Worm (Caenorhabditis elegans) whole organism, L1 larva: ENCODE data around the gene clec-210.

Source experiments
- C34B4.2 ChIP-seq: sonication (generic microtip); optimal IDR thresholded peaks from 2 replicates; lab custom pipeline; 2017; ENCODE audit warnings: mild to moderate bottlenecking, missing genetic modification characterization, missing compliant biosample characterization
- F16B12.6 ChIP-seq: fragments of 150-350 bp; optimal IDR thresholded peaks from 2 replicates; lab custom pipeline; 2014; ENCODE audit warnings: missing biosample characterization, missing genetic modification characterization
- Y116A8C.19 ChIP-seq: sonication (generic microtip); optimal IDR thresholded peaks from 2 replicates; lab custom pipeline; 2016; ENCODE audit warnings: missing compliant biosample characterization, missing genetic modification characterization, borderline replicate concordance
- aha-1 ChIP-seq: fragments of 150-350 bp; optimal IDR thresholded peaks from 2 replicates; lab custom pipeline; 2014; ENCODE audit warnings: missing biosample characterization, missing genetic modification characterization
- aly-2 ChIP-seq: fragments of 150-350 bp; optimal IDR thresholded peaks from 2 replicates; lab custom pipeline; 2014; ENCODE audit warnings: missing biosample characterization, missing genetic modification characterization
- ama-1 ChIP-seq: fragments of 150-350 bp; optimal IDR thresholded peaks from 2 replicates; lab custom pipeline; 2014
- ceh-63 ChIP-seq: fragments of 200-800 bp; sonication (Bioruptor generic); optimal IDR thresholded peaks from 2 replicates; lab custom pipeline; 2018; ENCODE audit warnings: mild to moderate bottlenecking, missing genetic modification characterization, missing compliant biosample characterization
- ceh-8 ChIP-seq: fragments of 200-800 bp; sonication (Bioruptor generic); optimal IDR thresholded peaks from 2 replicates; lab custom pipeline; 2018; ENCODE audit warnings: mild to moderate bottlenecking, missing genetic modification characterization, moderate library complexity, missing compliant biosample characterization
- ceh-90 ChIP-seq: sonication (generic microtip); optimal IDR thresholded peaks from 2 replicates; lab custom pipeline; 2016; ENCODE audit warnings: missing genetic modification characterization, missing compliant biosample characterization
- ces-1 ChIP-seq: fragments of 150-350 bp; optimal IDR thresholded peaks from 2 replicates; lab custom pipeline; 2014; ENCODE audit warnings: missing biosample characterization, missing genetic modification reagents, missing genetic modification characterization
- dpl-1 ChIP-seq, 3 experiments: fragments of 150-350 bp in 2 of 3; sonication (generic microtip) in 1 of 3; optimal IDR thresholded peaks; 2 replicates each; lab custom pipeline; 2014 to 2017; ENCODE audit warnings: missing biosample characterization in 3 of 3, missing genetic modification characterization in 3 of 3, missing genetic modification reagents in 3 of 3
- efl-1 ChIP-seq, 4 experiments: fragments of 150-350 bp; optimal IDR thresholded peaks in 3 of 4; peaks in 1 of 4; 1 replicate in 1 of 4; 2 replicates in 3 of 4; lab custom pipeline; 2014; ENCODE audit warnings: missing biosample characterization in 2 of 4, missing genetic modification characterization in 2 of 4, missing genetic modification reagents in 2 of 4
- efl-3 ChIP-seq: fragments of 200-800 bp; sonication (Bioruptor generic); optimal IDR thresholded peaks from 2 replicates; lab custom pipeline; 2018; ENCODE audit warnings: mild to moderate bottlenecking, missing genetic modification characterization, missing compliant biosample characterization
- elt-3 ChIP-seq, 6 experiments: fragments of 150-350 bp in 1 of 6; sonication (generic microtip); optimal IDR thresholded peaks; 2 replicates each; lab custom pipeline; 2017 to 2018; ENCODE audit warnings: missing biosample characterization in 6 of 6, missing genetic modification characterization in 6 of 6, inconsistent platforms in 1 of 6
- ets-5 ChIP-seq: fragments of 200-800 bp; sonication (Bioruptor generic); IDR thresholded peaks from 2 replicates; pipeline ENCODE4 v1.3.6; 2022; ENCODE audit warnings: missing genetic modification characterization, missing compliant biosample characterization
- fkh-4 ChIP-seq: sonication (generic microtip); optimal IDR thresholded peaks from 2 replicates; lab custom pipeline; 2016; ENCODE audit warnings: missing compliant biosample characterization, missing genetic modification characterization, borderline replicate concordance
- fkh-8 ChIP-seq: sonication (generic microtip); optimal IDR thresholded peaks from 2 replicates; lab custom pipeline; 2016; ENCODE audit warnings: mild to moderate bottlenecking, missing genetic modification characterization, missing compliant biosample characterization
- hlh-17 ChIP-seq: fragments of 200-800 bp; sonication (Bioruptor generic); optimal IDR thresholded peaks from 2 replicates; lab custom pipeline; 2018; ENCODE audit warnings: missing genetic modification characterization, mild to moderate bottlenecking, missing compliant biosample characterization, moderate library complexity, borderline replicate concordance
- jun-1 ChIP-seq: fragments of 150-350 bp; optimal IDR thresholded peaks from 2 replicates; lab custom pipeline; 2014; ENCODE audit warnings: missing biosample characterization, missing genetic modification reagents, missing genetic modification characterization
- lin-13 ChIP-seq: fragments of 150-350 bp; optimal IDR thresholded peaks from 2 replicates; lab custom pipeline; 2014; ENCODE audit warnings: missing biosample characterization, missing genetic modification reagents, missing genetic modification characterization
- lin-14 ChIP-seq: fragments of 200-800 bp; sonication (Bioruptor generic); optimal IDR thresholded peaks from 2 replicates; lab custom pipeline; 2018; ENCODE audit warnings: mild to moderate bottlenecking, missing genetic modification characterization, moderate library complexity, missing compliant biosample characterization
- lin-35 ChIP-seq, 2 experiments: fragments of 150-350 bp; optimal IDR thresholded peaks; 2 replicates each; lab custom pipeline; 2014; ENCODE audit warnings: missing biosample characterization in 2 of 2, missing genetic modification characterization in 2 of 2, missing genetic modification reagents in 2 of 2
- lir-3 ChIP-seq: sonication (generic microtip); optimal IDR thresholded peaks from 2 replicates; lab custom pipeline; 2016; ENCODE audit warnings: mild to moderate bottlenecking, missing genetic modification characterization, moderate library complexity, missing compliant biosample characterization; ENCODE audit not compliant: poor library complexity
- lsy-2 ChIP-seq, 2 experiments: fragments of 150-350 bp; optimal IDR thresholded peaks; 2 replicates each; lab custom pipeline; 2014; ENCODE audit warnings: missing biosample characterization in 2 of 2, missing genetic modification characterization in 2 of 2
- mef-2 ChIP-seq: fragments of 150-350 bp; optimal IDR thresholded peaks from 2 replicates; lab custom pipeline; 2014; ENCODE audit warnings: missing biosample characterization, missing genetic modification characterization
- mep-1 ChIP-seq: fragments of 150-350 bp; optimal IDR thresholded peaks from 2 replicates; lab custom pipeline; 2014; ENCODE audit warnings: missing biosample characterization, missing genetic modification characterization
- nhr-11 ChIP-seq: fragments of 150-350 bp; optimal IDR thresholded peaks from 2 replicates; lab custom pipeline; 2014; ENCODE audit warnings: missing biosample characterization, missing genetic modification characterization
- nhr-12 ChIP-seq: sonication (generic microtip); optimal IDR thresholded peaks from 2 replicates; lab custom pipeline; 2017; ENCODE audit warnings: missing biosample characterization, missing genetic modification characterization
- nhr-19 ChIP-seq: fragments of 200-800 bp; sonication (Bioruptor generic); conservative IDR thresholded peaks from 2 replicates; pipeline ENCODE4 v1.3.6; 2022; ENCODE audit warnings: missing genetic modification characterization, missing compliant biosample characterization
- nhr-20 ChIP-seq: sonication (generic microtip); optimal IDR thresholded peaks from 2 replicates; lab custom pipeline; 2016; ENCODE audit warnings: mild to moderate bottlenecking, missing genetic modification characterization, missing compliant biosample characterization
- nhr-71 ChIP-seq: sonication (generic microtip); optimal IDR thresholded peaks from 2 replicates; lab custom pipeline; 2016; ENCODE audit warnings: mild to moderate bottlenecking, missing genetic modification characterization, moderate library complexity, missing compliant biosample characterization
- nhr-77 ChIP-seq: fragments of 150-350 bp; optimal IDR thresholded peaks from 2 replicates; lab custom pipeline; 2014; ENCODE audit warnings: missing biosample characterization, missing genetic modification characterization
- nhr-84 ChIP-seq: sonication (generic microtip); optimal IDR thresholded peaks from 2 replicates; lab custom pipeline; 2017; ENCODE audit warnings: missing biosample characterization, missing genetic modification characterization
- pax-3 ChIP-seq: fragments of 200-800 bp; sonication (Bioruptor generic); optimal IDR thresholded peaks from 2 replicates; lab custom pipeline; 2018; ENCODE audit warnings: mild to moderate bottlenecking, missing genetic modification characterization, moderate library complexity, missing compliant biosample characterization
- skn-1 ChIP-seq: fragments of 150-350 bp; optimal IDR thresholded peaks from 2 replicates; lab custom pipeline; 2014; ENCODE audit warnings: missing biosample characterization, missing genetic modification characterization
- snpc-4 ChIP-seq: fragments of 150-350 bp; optimal IDR thresholded peaks from 2 replicates; lab custom pipeline; 2014; ENCODE audit warnings: missing biosample characterization, missing genetic modification characterization
- sox-4 ChIP-seq: sonication (generic microtip); optimal IDR thresholded peaks from 2 replicates; lab custom pipeline; 2016; ENCODE audit warnings: missing genetic modification characterization, missing compliant biosample characterization
- sptf-1 ChIP-seq: fragments of 150-350 bp; optimal IDR thresholded peaks from 2 replicates; lab custom pipeline; 2014; ENCODE audit warnings: missing biosample characterization, missing genetic modification characterization
- swsn-7 ChIP-seq: sonication (generic microtip); optimal IDR thresholded peaks from 2 replicates; lab custom pipeline; 2016; ENCODE audit warnings: missing genetic modification characterization, missing compliant biosample characterization
- unc-130 ChIP-seq: fragments of 150-350 bp; optimal IDR thresholded peaks from 2 replicates; lab custom pipeline; 2017; ENCODE audit warnings: missing biosample characterization, missing genetic modification characterization, inconsistent platforms
- unc-62 ChIP-seq: fragments of 150-350 bp; optimal IDR thresholded peaks from 2 replicates; lab custom pipeline; 2014; ENCODE audit warnings: missing biosample characterization, missing genetic modification reagents, missing genetic modification characterization
- unc-86 ChIP-seq: sonication (generic microtip); optimal IDR thresholded peaks from 2 replicates; lab custom pipeline; 2016; ENCODE audit warnings: missing genetic modification characterization, missing compliant biosample characterization
- vab-15 ChIP-seq: sonication (generic microtip); optimal IDR thresholded peaks from 2 replicates; lab custom pipeline; 2017; ENCODE audit warnings: missing genotype, mild to moderate bottlenecking, missing genetic modification characterization, missing compliant biosample characterization

clec-210 gene

ce11 chrV:3081471-3081870, 36.7 kb upstream of the clec-210 start, which contains the start of gene srt-7:
Gene srt-7 (plus strand): TSS chrV:3081771.
- TF ChIP-seq nhr-11 (tag; lab: Kevin White, UChicago) (no peak), nhr-20 (tag; lab: Kevin White, UChicago) (no peak), skn-1 (tag; lab: Kevin White, UChicago) (no peak)
- TF ChIP-seq, all 84 proteins: peak for 0

ce11 chrV:3086260-3086659, 31.9 kb upstream of the clec-210 start, which contains the start of gene srt-8:
Gene srt-8 (plus strand): TSS chrV:3086560.
- TF ChIP-seq nhr-19 (no peak), jun-1 (tag; lab: Kevin White, UChicago) (no peak), aly-2 (tag; lab: Kevin White, UChicago) (no peak), fkh-8 (tag; lab: Kevin White, UChicago) (no peak), ceh-63 (GFP tag; lab: Kevin White, UChicago) (no peak), F16B12.6 (tag; lab: Kevin White, UChicago) (no peak), Y116A8C.19 (tag; lab: Kevin White, UChicago) (no peak), aha-1 (no peak), ces-1 (GFP tag; lab: Kevin White, UChicago) (no peak), sox-4 (tag; lab: Kevin White, UChicago) (no peak)

ce11 chrV:3088768-3089167, 29.4 kb upstream of the clec-210 start, which contains the start of gene acs-21:
Gene acs-21 (plus strand): TSS chrV:3089068.
- TF ChIP-seq unc-86 (tag; lab: Kevin White, UChicago) (no peak), skn-1 (tag; lab: Kevin White, UChicago) (no peak), ceh-63 (GFP tag; lab: Kevin White, UChicago) (no peak), lsy-2 (tag; optimal IDR thresholded peaks at IDR 0.05; lab: Kevin White, UChicago) (no peak), aly-2 (tag; lab: Kevin White, UChicago) (no peak), mef-2 (no peak), lin-13 (GFP tag; lab: Kevin White, UChicago) (no peak), nhr-12 (tag; lab: Kevin White, UChicago) (no peak), aha-1 (no peak), fkh-4 (tag; lab: Kevin White, UChicago) (no peak), lir-3 (tag; lab: Kevin White, UChicago) (no peak), hlh-17 (GFP tag; lab: Kevin White, UChicago) (no peak), nhr-20 (tag; lab: Kevin White, UChicago) (no peak), nhr-19 (no peak), lin-35 (GFP tag; optimal IDR thresholded peaks at IDR 0.05; lab: Kevin White, UChicago) (no peak), pax-3 (tag; lab: Kevin White, UChicago) (no peak), C34B4.2 (tag; lab: Kevin White, UChicago) (no peak)

ce11 chrV:3094351-3094750, 23.8 kb upstream of the clec-210 start, which contains the start of gene cyp-33C9:
Gene cyp-33C9 (minus strand): TSS chrV:3094561.
- TF ChIP-seq unc-130 (tag; lab: Kevin White, UChicago) (no peak), swsn-7 (tag; lab: Kevin White, UChicago) (no peak), ceh-90 (tag; lab: Kevin White, UChicago) (no peak), mef-2 (no peak), efl-1 (optimal IDR thresholded peaks at IDR 0.05; lab: Kevin White, UChicago) (peak; percentile 39 to 51), efl-1 (GFP tag; optimal IDR thresholded peaks at IDR 0.05 in 1 of 2; lab: Kevin White, UChicago) (peak in 1 of 2 experiments; percentile 3), nhr-71 (peak; percentile 32), lin-35 (GFP tag; optimal IDR thresholded peaks at IDR 0.05; lab: Kevin White, UChicago) (peak in 1 of 2 experiments; percentile 17), nhr-77 (tag; lab: Kevin White, UChicago) (no peak), sptf-1 (tag; lab: Kevin White, UChicago) (no peak), efl-3 (no peak), snpc-4 (tag; lab: Kevin White, UChicago) (no peak), aly-2 (tag; lab: Kevin White, UChicago) (no peak), hlh-17 (GFP tag; lab: Kevin White, UChicago) (no peak), lsy-2 (tag; optimal IDR thresholded peaks at IDR 0.05; lab: Kevin White, UChicago) (no peak), ama-1 (lab: Kevin White, UChicago) (no peak), jun-1 (tag; lab: Kevin White, UChicago) (no peak), F16B12.6 (tag; lab: Kevin White, UChicago) (no peak), dpl-1 (GFP tag; optimal IDR thresholded peaks at IDR 0.05; lab: Kevin White, UChicago) (peak in 2 of 3 experiments; percentile 6 to 14), ces-1 (GFP tag; lab: Kevin White, UChicago) (no peak), sox-4 (tag; lab: Kevin White, UChicago) (no peak), ceh-8 (GFP tag; lab: Kevin White, UChicago) (no peak), nhr-84 (tag; lab: Kevin White, UChicago) (no peak), mep-1 (peak; percentile 8), unc-86 (tag; lab: Kevin White, UChicago) (no peak), ets-5 (GFP tag; lab: Robert Waterston, UW) (no peak), vab-15 (tag; lab: Kevin White, UChicago) (no peak), unc-62 (GFP tag; lab: Kevin White, UChicago) (no peak), fkh-4 (tag; lab: Kevin White, UChicago) (no peak), lin-14 (no peak), nhr-20 (tag; lab: Kevin White, UChicago) (peak; percentile 23), elt-3 (tag; optimal IDR thresholded peaks at IDR 0.05; lab: Kevin White, UChicago) (no peak)
